Fruit fly (Drosophila melanogaster): ENCODE measurements around the gene jvl.
A peak's percentile ranks its signal among the peaks of the same experiment; 100 is the strongest.

Gene jvl

DNA sequence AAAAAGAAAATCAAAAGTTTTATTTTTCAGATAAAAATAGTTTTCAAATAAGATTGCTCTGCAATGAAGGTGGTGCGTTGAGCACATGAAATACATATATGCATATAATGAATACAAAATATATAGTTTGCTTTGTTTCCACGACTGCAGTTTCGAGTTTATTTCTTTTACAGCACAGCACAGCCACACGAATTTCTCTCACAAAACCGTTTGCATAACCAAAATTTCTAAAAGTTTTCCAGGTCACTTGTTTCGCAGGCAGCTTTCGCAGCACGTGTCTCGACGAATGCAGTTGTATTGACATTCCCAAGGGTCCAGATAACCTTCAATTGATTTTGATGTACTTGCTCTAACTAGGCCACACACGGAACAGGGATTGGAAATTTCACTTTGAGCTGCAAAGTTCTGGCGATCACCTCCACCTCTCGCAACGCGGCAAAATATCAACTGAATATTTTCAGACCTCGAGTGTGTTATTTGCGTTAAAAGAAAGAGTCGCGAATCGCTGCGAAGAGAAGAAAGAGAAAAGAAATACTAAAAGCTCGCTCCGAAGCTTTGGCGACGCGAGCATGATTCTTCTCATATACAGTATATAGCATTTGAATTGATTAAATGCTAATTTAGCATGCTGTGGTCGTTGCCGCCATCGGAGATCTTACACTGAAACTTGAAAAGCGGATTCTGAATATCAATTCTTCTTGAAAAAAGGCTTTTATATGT lies 10.2 kb upstream of the jvl start, which contains the start of gene CG7530 (continued):
- TF ChIP-seq schlank (tag; optimal IDR thresholded peaks at IDR 0.05) (no peak), CG3995 (GFP tag; optimal IDR thresholded peaks at IDR 0.05) (no peak), CG16813 (GFP tag; IDR thresholded peaks at IDR 0.05; ENCODE audit: partially characterized antibody) (no peak), CG6254 (GFP tag; optimal IDR thresholded peaks at IDR 0.05) (no peak), CG3163 (GFP tag; optimal IDR thresholded peaks at IDR 0.05) (peak; percentile 90), tgo (GFP tag; IDR thresholded peaks at IDR 0.05) (no peak), Mad (GFP tag; optimal IDR thresholded peaks at IDR 0.05) (no peak), dm (GFP tag; optimal IDR thresholded peaks at IDR 0.05) (no peak), CG6765 (GFP tag; optimal IDR thresholded peaks at IDR 0.05) (peak; percentile 1), br (optimal IDR thresholded peaks at IDR 0.05) (no peak), ham (GFP tag; IDR thresholded peaks at IDR 0.05) (no peak), CG15696 (tag; optimal IDR thresholded peaks at IDR 0.05) (no peak), CTCF (GFP tag; optimal IDR thresholded peaks at IDR 0.05) (no peak), CG1832 (GFP tag; optimal IDR thresholded peaks at IDR 0.05) (no peak), bowl (GFP tag; IDR thresholded peaks at IDR 0.05) (no peak), CG16779 (GFP tag; IDR thresholded peaks at IDR 0.05) (no peak), CG2120 (GFP tag; optimal IDR thresholded peaks at IDR 0.05) (peak; percentile 53), CG1603 (tag; optimal IDR thresholded peaks at IDR 0.05) (no peak), Aef1 (GFP tag; IDR thresholded peaks at IDR 0.05) (no peak), CG6689 (GFP tag; IDR thresholded peaks at IDR 0.05) (no peak), CG8944 (GFP tag; optimal IDR thresholded peaks at IDR 0.05) (no peak), CG3407 (GFP tag; optimal IDR thresholded peaks at IDR 0.05) (no peak), CG5953 (GFP tag; IDR thresholded peaks at IDR 0.05) (no peak), unpg (GFP tag; optimal IDR thresholded peaks at IDR 0.05) (peak; percentile 29), CkIIα-i1 (GFP tag; IDR thresholded peaks at IDR 0.05) (no peak), CG31224 (GFP tag; IDR thresholded peaks at IDR 0.05) (no peak), grn (GFP tag; optimal IDR thresholded peaks at IDR 0.05) (no peak), Hr78 (GFP tag; optimal IDR thresholded peaks at IDR 0.05) (peak in 1 of 2 experiments; percentile 3), stc (GFP tag; IDR thresholded peaks at IDR 0.05) (no peak), tup (GFP tag; optimal IDR thresholded peaks at IDR 0.05) (no peak), Dek (tag; optimal IDR thresholded peaks at IDR 0.05) (no peak), CG13424 (tag; optimal IDR thresholded peaks at IDR 0.05) (no peak), wor (GFP tag; IDR thresholded peaks at IDR 0.05) (no peak), gcm2 (GFP tag; optimal IDR thresholded peaks at IDR 0.05) (no peak), CG8765 (GFP tag; IDR thresholded peaks at IDR 0.05) (no peak), zf30C (GFP tag; optimal IDR thresholded peaks at IDR 0.05) (no peak), ftz-f1 (GFP tag; optimal IDR thresholded peaks at IDR 0.05) (no peak), Dbx (GFP tag; IDR thresholded peaks at IDR 0.05) (no peak), Dip2 (GFP tag; IDR thresholded peaks at IDR 0.05) (no peak), lbe (GFP tag; optimal IDR thresholded peaks at IDR 0.05) (peak; percentile 65), Camta (GFP tag; optimal IDR thresholded peaks at IDR 0.05) (no peak), CG2678 (tag; optimal IDR thresholded peaks at IDR 0.05) (peak; percentile 48), CG17385 (GFP tag; optimal IDR thresholded peaks at IDR 0.05) (no peak), Hr51 (GFP tag; optimal IDR thresholded peaks at IDR 0.05) (no peak), wdn (GFP tag; IDR thresholded peaks at IDR 0.05) (no peak), GATAe (GFP tag; conservative IDR thresholded peaks at IDR 0.05) (no peak), zfh1 (GFP tag; IDR thresholded peaks at IDR 0.05) (0 out of 3 replicates have a peak, but pooled peaks have one; percentile 25), sens (GFP tag) (peak; percentile 57), CG2116 (GFP tag; optimal IDR thresholded peaks at IDR 0.05) (no peak), chinmo (GFP tag; IDR thresholded peaks at IDR 0.05; ENCODE audit: partially characterized antibody) (0 out of 4 replicates have a peak, but pooled peaks have one; percentile 19), Drgx (GFP tag; IDR thresholded peaks at IDR 0.05) (no peak; the same call in 1 of the 2 replicates), ranshi (GFP tag; IDR thresholded peaks at IDR 0.05) (0 out of 2 replicates have a peak, but pooled peaks have one; percentile 13)

Data from whole organism, embryonic.